Worm (Caenorhabditis elegans) whole organism, L4/young adult: Measurements from ENCODE around the gene lat-1.

ENCODE experiments used
- W03F9.2 ChIP-seq: fragments of 150-350 bp; optimal IDR thresholded peaks from 2 replicates; lab custom pipeline; 2014; ENCODE audit warnings: missing biosample characterization, missing genetic modification characterization
- dao-5 ChIP-seq: sonication (generic microtip); optimal IDR thresholded peaks from 2 replicates; lab custom pipeline; 2016; ENCODE audit warnings: missing genotype, missing genetic modification characterization, moderate library complexity, missing compliant biosample characterization
- him-1 ChIP-seq: sonication (generic microtip); optimal IDR thresholded peaks from 2 replicates; lab custom pipeline; 2016; ENCODE audit warnings: missing genotype, missing genetic modification reagents, missing genetic modification characterization, missing compliant biosample characterization

DNA sequence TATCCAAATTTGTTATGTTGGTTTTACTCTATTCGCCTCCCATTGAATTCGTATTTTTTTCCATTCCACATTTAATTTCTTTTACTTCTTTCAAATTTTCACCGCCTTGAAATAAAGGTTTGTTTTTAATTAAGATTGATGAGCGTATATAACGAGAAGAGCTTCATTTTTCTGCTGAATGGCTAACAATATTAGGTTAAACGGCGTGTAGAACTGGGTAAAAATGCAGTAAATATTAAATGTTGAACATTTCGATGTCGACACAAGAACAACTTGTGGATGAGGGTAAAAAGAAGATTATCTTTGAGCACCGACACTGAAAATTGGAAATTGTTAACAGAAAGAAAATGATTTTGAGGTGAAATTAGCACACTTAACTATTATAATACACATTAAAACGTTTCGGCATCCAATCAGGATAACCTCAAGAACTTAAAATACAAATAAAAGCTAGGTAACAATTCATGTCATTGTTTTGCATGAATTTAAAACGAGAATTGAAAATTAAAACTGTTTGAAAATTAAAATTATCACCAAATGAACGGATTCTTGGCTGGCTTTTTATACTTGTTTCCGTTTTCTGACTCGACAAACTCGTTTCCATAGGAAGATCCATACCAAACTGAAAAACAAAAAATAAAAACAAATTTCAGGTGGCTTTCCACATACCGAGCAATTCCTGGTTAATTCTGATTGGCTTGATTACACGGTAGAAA, 42.4 kb downstream of the lat-1 start:
- TF ChIP-seq W03F9.2 (tag; lab: Kevin White, UChicago), result no peak
- no peak for TF ChIP-seq dao-5 (tag; lab: Kevin White, UChicago)
- no peak for TF ChIP-seq him-1 (tag; lab: Kevin White, UChicago)
